Fruit fly (Drosophila melanogaster): Measurements from ENCODE around the gene Pdha.

Gene Pdha

DNA sequence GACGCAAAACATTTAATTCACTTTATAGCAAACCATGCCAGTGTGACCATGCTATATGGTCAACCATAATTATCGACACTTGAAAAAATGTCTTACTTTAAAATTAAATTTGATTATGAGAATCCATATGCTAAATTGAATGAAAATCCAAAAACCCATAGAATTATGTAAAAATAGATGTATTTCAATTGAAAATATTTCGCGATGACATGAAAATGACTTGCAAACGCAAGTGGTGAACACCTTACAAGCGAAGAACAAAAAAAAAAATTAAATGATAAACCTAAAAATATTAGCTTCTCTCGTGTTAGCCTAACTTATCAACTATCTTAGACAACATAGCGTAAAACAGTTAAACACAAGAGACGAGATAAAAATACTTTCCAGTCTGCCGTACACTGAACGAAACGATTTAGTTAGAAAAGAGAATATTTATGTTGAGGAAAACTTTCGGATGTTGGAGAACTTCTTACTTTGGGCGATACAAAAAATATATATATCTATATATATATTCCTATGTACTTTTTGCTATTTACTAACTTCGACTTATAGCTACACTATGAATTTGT is 22.2 kb upstream of the Pdha start (continued):
- TF ChIP-seq vvl (GFP tag; IDR thresholded peaks at IDR 0.05) (peak; percentile 64), CoRest (tag; optimal IDR thresholded peaks at IDR 0.05) (peak; percentile 46), hth (optimal IDR thresholded peaks at IDR 0.05) (no peak), so (GFP tag; IDR thresholded peaks at IDR 0.05) (no peak), cg (GFP tag; optimal IDR thresholded peaks at IDR 0.05) (no peak), Bdp1 (GFP tag; optimal IDR thresholded peaks at IDR 0.05) (no peak), hb (GFP tag; IDR thresholded peaks at IDR 0.05; ENCODE audit: partially characterized antibody) (no peak), Hr3 (GFP tag; optimal IDR thresholded peaks at IDR 0.05) (peak; percentile 46), abd-A (tag; optimal IDR thresholded peaks at IDR 0.05) (no peak), CG18011 (GFP tag; optimal IDR thresholded peaks at IDR 0.05) (no peak), CG2120 (GFP tag; optimal IDR thresholded peaks at IDR 0.05) (peak; percentile 69), wdn (GFP tag; IDR thresholded peaks at IDR 0.05) (peak; percentile 33; the same call in 1 of the 2 replicates), CG2202 (tag; optimal IDR thresholded peaks at IDR 0.05) (no peak), CG12155 (GFP tag; optimal IDR thresholded peaks at IDR 0.05) (peak; percentile 32), corto (GFP tag; optimal IDR thresholded peaks at IDR 0.05) (no peak), Ptx1 (GFP tag; IDR thresholded peaks at IDR 0.05) (peak; percentile 62), Sry-β (GFP tag; optimal IDR thresholded peaks at IDR 0.05) (no peak), Nf-YC (tag; optimal IDR thresholded peaks at IDR 0.05) (no peak), gro (GFP tag; optimal IDR thresholded peaks at IDR 0.05) (peak; percentile 24), CG16813 (GFP tag; IDR thresholded peaks at IDR 0.05; ENCODE audit: partially characterized antibody) (no peak), CrebB (tag; optimal IDR thresholded peaks at IDR 0.05) (no peak), NFAT (GFP tag; IDR thresholded peaks at IDR 0.05) (no peak), tx (GFP tag; optimal IDR thresholded peaks at IDR 0.05) (peak; percentile 20), sqz (GFP tag; optimal IDR thresholded peaks at IDR 0.05) (no peak), CG11093 (GFP tag; IDR thresholded peaks at IDR 0.05) (no peak), CG7357 (GFP tag; IDR thresholded peaks at IDR 0.05) (peak; percentile 43; the same call in 2 of the 3 replicates), hbn (GFP tag; IDR thresholded peaks at IDR 0.05; ENCODE audit: partially characterized antibody) (no peak), sim (GFP tag; IDR thresholded peaks at IDR 0.05) (no peak), bab2 (GFP tag; optimal IDR thresholded peaks at IDR 0.05) (peak; percentile 45), CG4707 (GFP tag; optimal IDR thresholded peaks at IDR 0.05) (no peak), ind (GFP tag; optimal IDR thresholded peaks at IDR 0.05) (peak; percentile 50), pros (GFP tag; optimal IDR thresholded peaks at IDR 0.05) (no peak), CG12219 (GFP tag; optimal IDR thresholded peaks at IDR 0.05) (peak; percentile 47), CG13624 (GFP tag; optimal IDR thresholded peaks at IDR 0.05) (peak; percentile 2), ewg (GFP tag; optimal IDR thresholded peaks at IDR 0.05) (peak; percentile 3), CG2875 (GFP tag; optimal IDR thresholded peaks at IDR 0.05) (no peak), peb (GFP tag; IDR thresholded peaks at IDR 0.05) (peak; percentile 14; the same call in 1 of the 2 replicates), esg (GFP tag; conservative IDR thresholded peaks at IDR 0.05) (peak; percentile 12; the same call in 1 of the 2 replicates), CG6272 (GFP tag; IDR thresholded peaks at IDR 0.05) (no peak), CG18262 (tag; optimal IDR thresholded peaks at IDR 0.05) (peak; percentile 57), CG6854 (GFP tag; optimal IDR thresholded peaks at IDR 0.05) (no peak), onecut (GFP tag; IDR thresholded peaks at IDR 0.05) (no peak; the same call in 1 of the 2 replicates), p53 (GFP tag; optimal IDR thresholded peaks at IDR 0.05) (no peak), CG3065 (GFP tag; optimal IDR thresholded peaks at IDR 0.05) (no peak), CG8765 (GFP tag; IDR thresholded peaks at IDR 0.05) (no peak), Lpt (GFP tag; optimal IDR thresholded peaks at IDR 0.05) (no peak), pb (GFP tag; optimal IDR thresholded peaks at IDR 0.05) (no peak), CG31388 (GFP tag; optimal IDR thresholded peaks at IDR 0.05) (no peak), eve (GFP tag; optimal IDR thresholded peaks at IDR 0.05) (no peak), CG4617 (GFP tag; optimal IDR thresholded peaks at IDR 0.05; ENCODE audit: borderline replicate concordance) (no peak), exex (tag; optimal IDR thresholded peaks at IDR 0.05) (peak; percentile 30)
